Fruit fly (Drosophila melanogaster): ENCODE data around the gene Vps2.

Gene Vps2

DNA sequence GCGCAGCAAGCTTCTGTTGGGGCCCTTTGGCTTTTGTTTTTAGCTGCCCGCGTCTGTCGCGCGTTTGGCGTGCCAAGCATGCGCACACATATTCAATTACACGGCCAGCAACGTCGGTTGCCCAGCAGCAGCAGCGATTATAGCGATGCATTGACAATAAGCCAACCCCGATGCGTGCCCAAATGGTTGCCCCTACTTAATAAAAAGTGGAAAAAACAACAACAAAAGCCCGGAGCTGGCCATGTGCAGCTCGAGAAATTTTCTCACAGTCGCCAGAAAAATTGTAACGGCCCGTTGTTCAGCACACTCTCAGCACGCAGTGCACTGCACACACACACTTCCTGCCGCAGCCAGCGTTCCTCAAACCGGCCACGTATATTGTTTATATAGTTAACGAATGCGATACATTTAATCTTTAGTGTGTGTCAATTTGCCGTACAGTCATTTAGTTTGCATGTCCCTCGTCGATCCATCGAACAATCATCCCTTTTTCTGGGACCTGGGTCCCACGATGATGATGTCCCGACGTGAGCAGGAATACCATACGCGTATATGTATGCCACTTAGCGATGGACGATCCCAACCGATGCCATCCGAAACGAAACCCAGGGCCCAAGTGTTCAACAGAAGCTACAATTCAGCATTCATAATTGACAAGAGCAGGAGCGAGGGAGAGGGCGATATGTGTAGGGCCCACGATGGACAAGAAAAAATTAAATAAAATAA is 17.8 kb upstream of the Vps2 start:
- TF ChIP-seq EcR (GFP tag; optimal IDR thresholded peaks at IDR 0.05) (peak; percentile 0), CG13204 (GFP tag; optimal IDR thresholded peaks at IDR 0.05) (peak; percentile 14), Snoo (tag; optimal IDR thresholded peaks at IDR 0.05) (peak; percentile 1), gl (tag; optimal IDR thresholded peaks at IDR 0.05) (no peak), CG17806 (tag; optimal IDR thresholded peaks at IDR 0.05) (no peak), CG8159 (tag; optimal IDR thresholded peaks at IDR 0.05) (no peak)

dm6 chr3R:26035369-26035656 is 17.3 kb upstream of the Vps2 start:
- no peak for TF ChIP-seq CG34367 (tag; optimal IDR thresholded peaks at IDR 0.05)
- no peak for TF ChIP-seq CG8159 (tag; optimal IDR thresholded peaks at IDR 0.05)
- TF ChIP-seq CG9948 (tag; optimal IDR thresholded peaks at IDR 0.05): no peak
- TF ChIP-seq D1 (tag; optimal IDR thresholded peaks at IDR 0.05): no peak
- TF ChIP-seq CG14655 (GFP tag; optimal IDR thresholded peaks at IDR 0.05): no peak
- no peak for TF ChIP-seq CG15710 (tag; optimal IDR thresholded peaks at IDR 0.05)
- no peak for TF ChIP-seq CG8301 (tag; optimal IDR thresholded peaks at IDR 0.05)
- no peak for TF ChIP-seq CG32121 (GFP tag; IDR thresholded peaks at IDR 0.05)
- TF ChIP-seq Pif1B (GFP tag; optimal IDR thresholded peaks at IDR 0.05): no peak
- no peak for TF ChIP-seq fd96Ca (GFP tag; IDR thresholded peaks at IDR 0.05)
- no peak for TF ChIP-seq gl (tag; optimal IDR thresholded peaks at IDR 0.05)
- no peak for TF ChIP-seq Snoo (tag; optimal IDR thresholded peaks at IDR 0.05)
- TF ChIP-seq EcR (GFP tag; optimal IDR thresholded peaks at IDR 0.05): no peak
- TF ChIP-seq CG17806 (tag; optimal IDR thresholded peaks at IDR 0.05): no peak
- no peak for TF ChIP-seq CG13204 (GFP tag; optimal IDR thresholded peaks at IDR 0.05)
- TF ChIP-seq CG4496 (GFP tag; IDR thresholded peaks at IDR 0.05): no peak

- no peak for TF ChIP-seq fd96Ca (GFP tag; IDR thresholded peaks at IDR 0.05)
- TF ChIP-seq CG12605 (GFP tag; IDR thresholded peaks at IDR 0.05): peak; percentile 53
- peak; percentile 90 for TF ChIP-seq CG9948 (tag; optimal IDR thresholded peaks at IDR 0.05)
- TF ChIP-seq CG14655 (GFP tag; optimal IDR thresholded peaks at IDR 0.05): peak; percentile 91
- TF ChIP-seq CG17806 (tag; optimal IDR thresholded peaks at IDR 0.05): peak; percentile 91
- TF ChIP-seq Pif1B (GFP tag; optimal IDR thresholded peaks at IDR 0.05): peak; percentile 90
- peak; percentile 88 for TF ChIP-seq Snoo (tag; optimal IDR thresholded peaks at IDR 0.05)
- TF ChIP-seq CG34367 (tag; optimal IDR thresholded peaks at IDR 0.05): peak; percentile 87
- TF ChIP-seq Pif1A (GFP tag; optimal IDR thresholded peaks at IDR 0.05): peak; percentile 91
- TF ChIP-seq CG10348 (GFP tag; IDR thresholded peaks at IDR 0.05): no peak
- TF ChIP-seq CG13204 (GFP tag; optimal IDR thresholded peaks at IDR 0.05): peak; percentile 78
- peak; percentile 36; the same call in 1 of the 2 replicates for TF ChIP-seq CG32121 (GFP tag; IDR thresholded peaks at IDR 0.05)
- peak; percentile 20; the same call in 1 of the 2 replicates for TF ChIP-seq Ets98B (GFP tag; IDR thresholded peaks at IDR 0.05)
- TF ChIP-seq CG8301 (tag; optimal IDR thresholded peaks at IDR 0.05): peak; percentile 92
- TF ChIP-seq EcR (GFP tag; optimal IDR thresholded peaks at IDR 0.05): peak; percentile 14
- peak; percentile 96 for TF ChIP-seq CG8159 (tag; optimal IDR thresholded peaks at IDR 0.05)
- peak; percentile 95 for TF ChIP-seq CG15710 (tag; optimal IDR thresholded peaks at IDR 0.05)
- TF ChIP-seq gl (tag; optimal IDR thresholded peaks at IDR 0.05): peak; percentile 84
- TF ChIP-seq CG4496 (GFP tag; IDR thresholded peaks at IDR 0.05): peak; percentile 89
- 0 out of 2 replicates have a peak, but pooled peaks have one; percentile 28 for TF ChIP-seq rn (GFP tag; IDR thresholded peaks at IDR 0.05)
- peak; percentile 90 for TF ChIP-seq D1 (tag; optimal IDR thresholded peaks at IDR 0.05)
Measured at dm6 chr3R:26036153-26037144, 16.2 kb upstream of the Vps2 start.

DNA sequence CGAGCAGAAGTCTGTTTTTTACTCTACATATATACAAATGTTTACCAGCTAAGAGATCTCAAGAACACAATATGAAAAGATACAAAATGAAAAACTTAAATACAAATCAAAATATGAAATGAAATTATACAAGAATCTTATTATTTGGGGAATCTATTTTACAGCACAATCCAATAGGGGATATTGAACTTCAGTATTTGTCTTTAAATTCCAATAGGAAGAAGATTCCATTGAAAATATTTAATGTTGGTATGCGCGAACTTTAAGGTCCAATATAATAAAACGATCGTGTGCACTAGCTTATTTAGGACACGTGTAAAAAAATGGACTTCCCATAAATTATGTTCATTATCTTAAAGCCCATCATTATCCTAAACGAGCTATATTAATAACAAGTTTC is 14.7 kb upstream of the Vps2 start:
- no peak for TF ChIP-seq Snoo (tag; optimal IDR thresholded peaks at IDR 0.05)
- no peak for TF ChIP-seq Ets98B (GFP tag; IDR thresholded peaks at IDR 0.05)
- no peak for TF ChIP-seq CG32121 (GFP tag; IDR thresholded peaks at IDR 0.05)
- TF ChIP-seq CG14655 (GFP tag; optimal IDR thresholded peaks at IDR 0.05): no peak
- TF ChIP-seq Pif1B (GFP tag; optimal IDR thresholded peaks at IDR 0.05): no peak
- TF ChIP-seq CG12605 (GFP tag; IDR thresholded peaks at IDR 0.05): no peak
- no peak for TF ChIP-seq Pif1A (GFP tag; optimal IDR thresholded peaks at IDR 0.05)
- TF ChIP-seq EcR (GFP tag; optimal IDR thresholded peaks at IDR 0.05): no peak

- TF ChIP-seq Snoo (tag; optimal IDR thresholded peaks at IDR 0.05) (no peak), CG15710 (tag; optimal IDR thresholded peaks at IDR 0.05) (no peak), CG9948 (tag; optimal IDR thresholded peaks at IDR 0.05) (no peak), CG13204 (GFP tag; optimal IDR thresholded peaks at IDR 0.05) (no peak), CG8159 (tag; optimal IDR thresholded peaks at IDR 0.05) (no peak), fd96Ca (GFP tag; IDR thresholded peaks at IDR 0.05) (no peak), EcR (GFP tag; optimal IDR thresholded peaks at IDR 0.05) (no peak), CG14655 (GFP tag; optimal IDR thresholded peaks at IDR 0.05) (no peak), rn (GFP tag; IDR thresholded peaks at IDR 0.05) (no peak), CG10348 (GFP tag; IDR thresholded peaks at IDR 0.05) (no peak)
Measured at dm6 chr3R:26039793-26040335, 12.8 kb upstream of the Vps2 start.

Data from whole organism, pupa.